Worm (Caenorhabditis elegans) whole organism, midembryonic: ENCODE measurements around the gene ugt-1.

Source experiments
- T22C8.4 ChIP-seq: fragments of 200-800 bp; sonication (Bioruptor generic); IDR thresholded peaks from 2 replicates; pipeline ENCODE4 v1.3.6; 2022; ENCODE audit warnings: missing genetic modification characterization, missing compliant biosample characterization
- cog-1 ChIP-seq: sonication (generic microtip); optimal IDR thresholded peaks from 2 replicates; lab custom pipeline; 2016; ENCODE audit warnings: missing genetic modification characterization, missing compliant biosample characterization
- flt-1 ChIP-seq: fragments of 200-800 bp; sonication (Bioruptor generic); IDR thresholded peaks from 2 replicates; pipeline ENCODE4 v1.3.6; 2022; ENCODE audit warnings: missing genetic modification characterization, missing compliant biosample characterization
- klf-2 ChIP-seq: fragments of 200-800 bp; sonication (Bioruptor generic); conservative IDR thresholded peaks from 2 replicates; pipeline ENCODE4 v1.3.6; 2022; ENCODE audit warnings: missing genetic modification reagents, missing genetic modification characterization, missing compliant biosample characterization
- med-1 ChIP-seq: sonication (generic microtip); optimal IDR thresholded peaks from 2 replicates; lab custom pipeline; 2017; ENCODE audit warnings: missing genetic modification characterization, mild to moderate bottlenecking, missing compliant biosample characterization, antibody characterized with exemption, missing genetic modification reagents; ENCODE audit not compliant: insufficient read depth
- ref-1 ChIP-seq: fragments of 200-800 bp; sonication (Bioruptor generic); conservative IDR thresholded peaks from 2 replicates; pipeline ENCODE4 v1.3.6; 2022; ENCODE audit warnings: missing genetic modification reagents, missing genetic modification characterization, missing compliant biosample characterization
- tab-1 ChIP-seq: fragments of 200-800 bp; sonication (Bioruptor generic); IDR thresholded peaks from 2 replicates; pipeline ENCODE4 v1.3.6; 2022; ENCODE audit warnings: missing genetic modification characterization, missing compliant biosample characterization
- ztf-23 ChIP-seq: fragments of 200-800 bp; sonication (Bioruptor generic); IDR thresholded peaks from 2 replicates; pipeline ENCODE4 v1.3.6; 2022; ENCODE audit warnings: missing genetic modification reagents, missing genetic modification characterization, missing compliant biosample characterization
- ztf-29 ChIP-seq: fragments of 200-800 bp; sonication (Bioruptor generic); IDR thresholded peaks from 2 replicates; pipeline ENCODE4 v1.3.6; 2022; ENCODE audit warnings: missing genetic modification reagents, missing genetic modification characterization, missing compliant biosample characterization

Gene ugt-1

ce11 chrV:10388318-10388717, 7.1 kb upstream of the ugt-1 start, which contains the start of gene AC3.5:
Gene AC3.5 (plus strand): TSS chrV:10388527.
- TF ChIP-seq klf-2 (GFP tag; lab: Robert Waterston, UW) (no peak), T22C8.4 (no peak), ztf-23 (no peak), med-1 (GFP tag; lab: Kevin White, UChicago) (no peak), tab-1 (GFP tag; lab: Robert Waterston, UW) (no peak), ref-1 (GFP tag; lab: Robert Waterston, UW) (no peak), ztf-29 (no peak), cog-1 (no peak), flt-1 (GFP tag; lab: Robert Waterston, UW) (no peak)

DNA sequence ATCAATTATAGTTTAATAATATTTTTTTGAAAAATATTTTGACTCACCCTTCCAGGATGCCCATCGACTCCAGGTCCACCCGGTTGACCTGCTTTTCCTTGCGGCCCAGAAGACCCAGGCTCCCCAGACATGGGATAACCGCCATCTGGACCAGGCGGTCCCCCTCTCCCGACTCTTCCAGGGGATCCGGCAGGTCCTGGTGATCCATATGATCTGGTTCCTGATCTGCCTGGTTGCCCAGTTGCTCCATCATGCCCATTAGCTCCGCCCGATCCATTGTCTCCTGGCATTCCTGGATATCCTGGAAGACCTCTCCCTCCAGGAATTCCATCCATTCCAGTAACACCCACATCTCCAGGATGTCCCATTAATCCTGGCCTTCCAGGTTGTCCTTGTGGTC, 1.8 kb upstream of the ugt-1 start:
- TF ChIP-seq T22C8.4 (no peak), klf-2 (GFP tag; lab: Robert Waterston, UW) (no peak), ref-1 (GFP tag; lab: Robert Waterston, UW) (no peak), med-1 (GFP tag; lab: Kevin White, UChicago) (no peak), tab-1 (GFP tag; lab: Robert Waterston, UW) (no peak), ztf-23 (no peak), flt-1 (GFP tag; lab: Robert Waterston, UW) (no peak)

DNA sequence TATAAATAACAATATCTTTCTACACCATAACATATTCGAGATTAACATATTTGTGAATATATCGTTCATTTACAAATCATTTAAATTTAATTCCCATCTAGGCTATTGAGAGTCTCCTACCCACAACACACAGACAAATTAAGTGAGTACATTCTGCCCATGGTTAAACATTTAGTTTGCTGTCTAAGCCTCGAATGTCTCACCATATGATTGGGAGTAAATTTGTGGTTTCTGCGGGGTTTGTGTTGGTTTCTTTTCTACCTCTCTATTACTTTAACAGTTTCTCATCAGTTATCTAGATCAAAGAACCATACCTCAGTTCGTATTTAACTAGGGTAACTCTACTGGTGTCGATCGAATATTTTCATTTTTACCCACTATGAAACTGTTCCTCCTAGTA, 3.0 kb downstream of the ugt-1 start, which contains the start of gene ugt-2:
Gene ugt-2 (plus strand): TSS at position 371 of the 400 bp plus-strand sequence.
- TF ChIP-seq flt-1 (GFP tag; lab: Robert Waterston, UW), result no peak

ce11 chrV:10399290-10399689, 3.8 kb downstream of the ugt-1 start:
- TF ChIP-seq ztf-29, result no peak
- TF ChIP-seq tab-1 (GFP tag; lab: Robert Waterston, UW), result no peak
- TF ChIP-seq klf-2 (GFP tag; lab: Robert Waterston, UW), result no peak
- TF ChIP-seq cog-1, result no peak
- no peak for TF ChIP-seq flt-1 (GFP tag; lab: Robert Waterston, UW)
- TF ChIP-seq med-1 (GFP tag; lab: Kevin White, UChicago), result no peak
- TF ChIP-seq T22C8.4, result no peak
- no peak for TF ChIP-seq ztf-23
- no peak for TF ChIP-seq ref-1 (GFP tag; lab: Robert Waterston, UW)

DNA sequence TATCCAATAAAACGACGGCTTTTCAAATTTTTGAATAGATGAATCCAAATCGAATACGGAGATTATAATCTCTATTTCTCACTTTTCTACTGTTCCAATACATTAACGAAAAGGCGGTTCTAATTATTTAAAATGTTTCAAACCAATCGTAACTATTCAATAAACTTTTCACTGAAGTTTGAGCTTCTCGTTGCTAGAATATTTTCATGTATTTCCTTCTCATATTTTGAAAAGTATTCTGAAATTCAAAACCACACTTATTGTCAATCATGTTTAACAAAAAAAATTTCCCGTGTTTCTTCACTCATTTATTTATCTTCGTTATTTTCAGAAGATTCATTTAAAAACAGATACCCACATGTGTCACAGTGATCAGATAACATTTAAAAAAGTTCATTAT, 7.3 kb downstream of the ugt-1 start, which contains the start of gene F15H10.8:
Gene F15H10.8 (minus strand): TSS at position 101 of the 400 bp plus-strand sequence.
- TF ChIP-seq T22C8.4, result no peak
- TF ChIP-seq med-1 (GFP tag; lab: Kevin White, UChicago), result no peak
- no peak for TF ChIP-seq ztf-29
- TF ChIP-seq ztf-23, result no peak
- TF ChIP-seq flt-1 (GFP tag; lab: Robert Waterston, UW), result no peak
- no peak for TF ChIP-seq tab-1 (GFP tag; lab: Robert Waterston, UW)
- TF ChIP-seq ref-1 (GFP tag; lab: Robert Waterston, UW), result no peak
- no peak for TF ChIP-seq cog-1

DNA sequence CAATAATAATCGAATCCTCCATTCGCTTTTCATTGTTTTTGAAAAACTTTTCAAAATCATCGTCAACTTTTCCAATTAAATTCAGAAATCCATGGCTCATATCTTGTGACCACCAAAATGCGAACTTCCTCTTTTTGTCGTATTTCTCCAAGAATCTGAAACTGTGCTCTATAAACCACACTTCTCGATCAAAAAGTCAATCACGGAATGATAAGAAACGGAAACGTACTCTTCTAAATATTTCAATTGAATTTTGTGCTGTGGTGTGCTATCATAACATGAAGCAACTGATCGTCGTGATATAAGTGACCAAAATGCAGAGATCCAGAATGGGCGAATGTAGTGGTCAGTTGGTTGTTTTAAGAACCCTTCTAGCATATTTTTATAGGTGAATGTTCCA, 9.2 kb downstream of the ugt-1 start:
- TF ChIP-seq med-1 (GFP tag; lab: Kevin White, UChicago) (no peak), flt-1 (GFP tag; lab: Robert Waterston, UW) (no peak), T22C8.4 (no peak), ztf-23 (no peak), cog-1 (no peak)

DNA sequence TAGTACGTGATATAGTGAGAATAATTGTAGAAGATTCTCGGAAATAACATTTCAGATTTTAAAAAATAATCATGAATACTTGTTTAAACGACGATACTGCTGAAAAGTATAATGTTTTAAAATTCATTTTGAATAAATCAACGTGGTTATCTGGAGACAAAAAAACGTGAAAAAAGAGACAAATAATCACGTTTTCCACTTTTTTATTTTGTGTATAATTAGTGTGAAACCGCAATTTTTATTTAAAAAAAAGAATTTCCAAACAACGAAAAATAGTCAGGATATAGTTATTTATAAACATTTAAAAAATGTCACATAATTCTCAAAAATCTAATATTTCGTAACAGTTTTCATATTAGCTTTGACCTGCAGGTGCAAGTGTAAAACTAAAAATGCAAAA, 10.8 kb downstream of the ugt-1 start, which contains the start of gene F15H10.7:
Gene F15H10.7 (minus strand): TSS at position 101 of the 400 bp plus-strand sequence.
- no peak for TF ChIP-seq ztf-23
- TF ChIP-seq ztf-29, result no peak
- TF ChIP-seq tab-1 (GFP tag; lab: Robert Waterston, UW), result no peak
- TF ChIP-seq med-1 (GFP tag; lab: Kevin White, UChicago), result no peak
- no peak for TF ChIP-seq ref-1 (GFP tag; lab: Robert Waterston, UW)
- TF ChIP-seq klf-2 (GFP tag; lab: Robert Waterston, UW), result no peak
- no peak for TF ChIP-seq cog-1

ce11 chrV:10410030-10410713, 14.7 kb downstream of the ugt-1 start, which contains the start of gene F15H10.12:
Gene F15H10.12 (minus strand): TSS chrV:10410080.
- no peak for TF ChIP-seq tab-1 (GFP tag; lab: Robert Waterston, UW)

- TF ChIP-seq cog-1 (no peak), med-1 (GFP tag; lab: Kevin White, UChicago) (no peak), ztf-23 (no peak), tab-1 (GFP tag; lab: Robert Waterston, UW) (no peak), flt-1 (GFP tag; lab: Robert Waterston, UW) (no peak), ztf-29 (no peak), ref-1 (GFP tag; lab: Robert Waterston, UW) (no peak), klf-2 (GFP tag; lab: Robert Waterston, UW) (no peak), T22C8.4 (no peak)
These were observed 19.1 kb downstream of the ugt-1 start, which contains the start of gene F15H10.9 for ce11 chrV:10414610-10415009. Gene F15H10.9 (minus strand): TSS chrV:10414710.

DNA sequence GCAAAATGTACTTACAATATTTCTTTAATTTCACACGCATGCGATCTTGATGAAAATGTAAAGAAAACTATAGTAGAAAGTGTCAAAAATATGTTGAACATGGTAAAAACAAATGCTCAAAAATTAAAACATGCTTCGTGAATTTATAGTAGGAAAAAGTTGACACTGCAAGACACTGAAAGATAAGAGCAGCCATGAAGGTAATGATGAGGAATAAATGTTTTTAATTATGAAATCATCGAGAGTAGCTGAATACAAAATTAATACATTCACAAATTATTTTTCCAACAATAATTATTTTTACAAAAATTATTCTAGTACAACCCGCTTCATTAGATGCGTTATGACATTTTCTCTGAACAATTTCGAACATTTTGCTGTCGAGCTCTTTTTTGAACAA, 21.5 kb downstream of the ugt-1 start, which contains the start of gene F15H10.10:
Gene F15H10.10 (minus strand): TSS at position 101 of the 400 bp plus-strand sequence.
- TF ChIP-seq med-1 (GFP tag; lab: Kevin White, UChicago), result no peak
- no peak for TF ChIP-seq ztf-29
- TF ChIP-seq ref-1 (GFP tag; lab: Robert Waterston, UW), result no peak
- no peak for TF ChIP-seq T22C8.4
- no peak for TF ChIP-seq flt-1 (GFP tag; lab: Robert Waterston, UW)
- no peak for TF ChIP-seq cog-1
- no peak for TF ChIP-seq klf-2 (GFP tag; lab: Robert Waterston, UW)
- no peak for TF ChIP-seq ztf-23
- TF ChIP-seq tab-1 (GFP tag; lab: Robert Waterston, UW), result no peak
